Worm (Caenorhabditis elegans) whole organism, mixed stage, embryonic: ENCODE data around the gene prx-19.

Experiments
- blmp-1 ChIP-seq: fragments of 150-350 bp; optimal IDR thresholded peaks from 2 replicates; lab custom pipeline; 2014; ENCODE audit warnings: missing biosample characterization, missing genetic modification characterization
- elt-1 ChIP-seq: sonication (generic microtip); optimal IDR thresholded peaks from 2 replicates; lab custom pipeline; 2017; ENCODE audit warnings: missing genetic modification characterization, mild to moderate bottlenecking, missing compliant biosample characterization, antibody characterized with exemption, moderate library complexity, borderline replicate concordance; ENCODE audit not compliant: insufficient read depth
- lin-13 ChIP-seq: fragments of 150-350 bp; optimal IDR thresholded peaks from 2 replicates; lab custom pipeline; 2014; ENCODE audit warnings: missing biosample characterization, missing genetic modification characterization
- mep-1 ChIP-seq: fragments of 150-350 bp; optimal IDR thresholded peaks from 2 replicates; lab custom pipeline; 2017; ENCODE audit warnings: missing biosample characterization, missing genetic modification reagents, missing genetic modification characterization, inconsistent platforms
- nhr-28 ChIP-seq: fragments of 150-350 bp; optimal IDR thresholded peaks from 2 replicates; lab custom pipeline; 2014; ENCODE audit warnings: missing biosample characterization, missing genetic modification characterization
- nhr-76 ChIP-seq: sonication (generic microtip); optimal IDR thresholded peaks from 2 replicates; lab custom pipeline; 2017; ENCODE audit warnings: missing biosample characterization, missing genetic modification characterization
- tbx-8 ChIP-seq: fragments of 200-800 bp; sonication (Bioruptor generic); optimal IDR thresholded peaks from 2 replicates; lab custom pipeline; 2018; ENCODE audit warnings: mild to moderate bottlenecking, missing genetic modification characterization, moderate library complexity, missing compliant biosample characterization
- unc-62 ChIP-seq: fragments of 150-350 bp; optimal IDR thresholded peaks from 2 replicates; lab custom pipeline; 2014; ENCODE audit warnings: missing biosample characterization, missing genetic modification reagents, missing genetic modification characterization

DNA sequence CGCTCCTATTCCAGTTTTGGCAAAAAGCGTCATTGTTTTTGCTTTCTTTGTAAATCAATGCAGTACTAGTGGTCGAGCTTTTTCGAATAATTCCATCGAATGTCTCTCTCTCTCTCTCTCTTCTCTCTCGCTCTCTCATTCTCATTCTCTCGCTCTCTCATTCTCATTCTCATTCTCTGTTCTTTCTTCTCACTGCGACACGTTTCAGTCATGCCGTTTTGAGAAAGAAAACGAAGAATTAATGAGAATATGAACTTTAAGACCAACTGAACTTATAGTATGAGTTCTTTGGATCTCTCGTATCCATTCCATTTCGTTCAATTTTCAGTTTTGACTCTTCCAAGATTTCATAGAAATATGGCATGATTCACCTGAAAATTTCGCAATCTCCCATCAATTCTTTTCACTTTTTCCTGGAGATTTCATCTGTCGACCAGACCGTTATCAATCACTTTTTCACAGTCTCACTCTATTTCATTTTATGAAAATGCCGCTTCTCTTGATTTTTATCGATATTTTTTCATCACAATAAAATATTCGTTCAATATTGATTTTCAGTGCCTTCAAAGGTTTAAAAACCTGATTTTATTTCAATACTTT is 36.6 kb downstream of the prx-19 start:
- TF ChIP-seq lin-13 (tag; lab: Kevin White, UChicago) (no peak), unc-62 (GFP tag; lab: Kevin White, UChicago) (no peak), elt-1 (tag; lab: Kevin White, UChicago) (no peak), nhr-76 (tag; lab: Kevin White, UChicago) (no peak), nhr-28 (tag; lab: Kevin White, UChicago) (no peak), mep-1 (tag; lab: Kevin White, UChicago) (no peak), blmp-1 (tag; lab: Kevin White, UChicago) (peak; percentile 21), tbx-8 (GFP tag; lab: Kevin White, UChicago) (no peak)
